Worm (Caenorhabditis elegans) whole organism, L1 larva: ENCODE measurements around the gene srz-20.

Experiments used
- Y116A8C.19 ChIP-seq: sonication (generic microtip); optimal IDR thresholded peaks from 2 replicates; lab custom pipeline; 2016; ENCODE audit warnings: missing compliant biosample characterization, missing genetic modification characterization, borderline replicate concordance
- aha-1 ChIP-seq: fragments of 150-350 bp; optimal IDR thresholded peaks from 2 replicates; lab custom pipeline; 2014; ENCODE audit warnings: missing biosample characterization, missing genetic modification characterization
- aly-2 ChIP-seq: fragments of 150-350 bp; optimal IDR thresholded peaks from 2 replicates; lab custom pipeline; 2014; ENCODE audit warnings: missing biosample characterization, missing genetic modification characterization
- ama-1 ChIP-seq: fragments of 150-350 bp; optimal IDR thresholded peaks from 2 replicates; lab custom pipeline; 2014
- blmp-1 ChIP-seq: fragments of 150-350 bp; optimal IDR thresholded peaks from 2 replicates; lab custom pipeline; 2014; ENCODE audit warnings: missing biosample characterization, missing genetic modification characterization
- ceh-88 ChIP-seq: fragments of 200-800 bp; sonication (Bioruptor generic); IDR thresholded peaks from 2 replicates; pipeline ENCODE4 v1.3.6; 2022; ENCODE audit warnings: missing genetic modification characterization, missing compliant biosample characterization
- ces-1 ChIP-seq: fragments of 150-350 bp; optimal IDR thresholded peaks from 2 replicates; lab custom pipeline; 2014; ENCODE audit warnings: missing biosample characterization, missing genetic modification reagents, missing genetic modification characterization
- dpl-1 ChIP-seq, 3 experiments: fragments of 150-350 bp in 2 of 3; sonication (generic microtip) in 1 of 3; optimal IDR thresholded peaks; 2 replicates each; lab custom pipeline; 2014 to 2017; ENCODE audit warnings: missing biosample characterization in 3 of 3, missing genetic modification characterization in 3 of 3, missing genetic modification reagents in 3 of 3
- dsc-1 ChIP-seq: sonication (generic microtip); optimal IDR thresholded peaks from 2 replicates; lab custom pipeline; 2016; ENCODE audit warnings: mild to moderate bottlenecking, missing genetic modification characterization, missing compliant biosample characterization
- efl-1 ChIP-seq, 4 experiments: fragments of 150-350 bp; optimal IDR thresholded peaks in 3 of 4; peaks in 1 of 4; 1 replicate in 1 of 4; 2 replicates in 3 of 4; lab custom pipeline; 2014; ENCODE audit warnings: missing biosample characterization in 2 of 4, missing genetic modification characterization in 2 of 4, missing genetic modification reagents in 2 of 4
- elt-2 ChIP-seq: sonication (generic microtip); optimal IDR thresholded peaks from 2 replicates; lab custom pipeline; 2016; ENCODE audit warnings: missing genetic modification characterization, mild to moderate bottlenecking, inconsistent platforms, missing compliant biosample characterization, missing genetic modification reagents
- fkh-10 ChIP-seq: sonication (generic microtip); optimal IDR thresholded peaks from 2 replicates; lab custom pipeline; 2017; ENCODE audit warnings: missing biosample characterization, missing genetic modification reagents, missing genetic modification characterization
- fkh-4 ChIP-seq: sonication (generic microtip); optimal IDR thresholded peaks from 2 replicates; lab custom pipeline; 2016; ENCODE audit warnings: missing compliant biosample characterization, missing genetic modification characterization, borderline replicate concordance
- fkh-8 ChIP-seq: sonication (generic microtip); optimal IDR thresholded peaks from 2 replicates; lab custom pipeline; 2016; ENCODE audit warnings: mild to moderate bottlenecking, missing genetic modification characterization, missing compliant biosample characterization
- grh-1 ChIP-seq: fragments of 200-800 bp; sonication (Bioruptor generic); IDR thresholded peaks from 2 replicates; pipeline ENCODE4 v1.3.6; 2022; ENCODE audit warnings: missing genetic modification reagents, missing genetic modification characterization, missing compliant biosample characterization
- hlh-4 ChIP-seq: sonication (generic microtip); optimal IDR thresholded peaks from 2 replicates; lab custom pipeline; 2016; ENCODE audit warnings: mild to moderate bottlenecking, missing genetic modification characterization, missing compliant biosample characterization
- hpl-2 ChIP-seq: fragments of 150-350 bp; optimal IDR thresholded peaks from 2 replicates; lab custom pipeline; 2014; ENCODE audit warnings: missing biosample characterization, missing genetic modification reagents, missing genetic modification characterization
- irx-1 ChIP-seq: sonication (generic microtip); optimal IDR thresholded peaks from 2 replicates; lab custom pipeline; 2016; ENCODE audit warnings: missing genetic modification characterization, missing compliant biosample characterization
- jun-1 ChIP-seq: fragments of 150-350 bp; optimal IDR thresholded peaks from 2 replicates; lab custom pipeline; 2014; ENCODE audit warnings: missing biosample characterization, missing genetic modification reagents, missing genetic modification characterization
- lin-14 ChIP-seq: fragments of 200-800 bp; sonication (Bioruptor generic); optimal IDR thresholded peaks from 2 replicates; lab custom pipeline; 2018; ENCODE audit warnings: mild to moderate bottlenecking, missing genetic modification characterization, moderate library complexity, missing compliant biosample characterization
- lin-35 ChIP-seq, 2 experiments: fragments of 150-350 bp; optimal IDR thresholded peaks; 2 replicates each; lab custom pipeline; 2014; ENCODE audit warnings: missing biosample characterization in 2 of 2, missing genetic modification characterization in 2 of 2, missing genetic modification reagents in 2 of 2
- lin-39 ChIP-seq: fragments of 150-350 bp; optimal IDR thresholded peaks from 2 replicates; lab custom pipeline; 2014; ENCODE audit warnings: missing biosample characterization, missing genetic modification reagents, missing genetic modification characterization
- lsy-2 ChIP-seq, 2 experiments: fragments of 150-350 bp; optimal IDR thresholded peaks; 2 replicates each; lab custom pipeline; 2014; ENCODE audit warnings: missing biosample characterization in 2 of 2, missing genetic modification characterization in 2 of 2
- nhr-20 ChIP-seq: sonication (generic microtip); optimal IDR thresholded peaks from 2 replicates; lab custom pipeline; 2016; ENCODE audit warnings: mild to moderate bottlenecking, missing genetic modification characterization, missing compliant biosample characterization
- nhr-71 ChIP-seq: sonication (generic microtip); optimal IDR thresholded peaks from 2 replicates; lab custom pipeline; 2016; ENCODE audit warnings: mild to moderate bottlenecking, missing genetic modification characterization, moderate library complexity, missing compliant biosample characterization
- nhr-76 ChIP-seq: sonication (generic microtip); optimal IDR thresholded peaks from 2 replicates; lab custom pipeline; 2017; ENCODE audit warnings: missing biosample characterization, missing genetic modification characterization
- nhr-77 ChIP-seq: fragments of 150-350 bp; optimal IDR thresholded peaks from 2 replicates; lab custom pipeline; 2014; ENCODE audit warnings: missing biosample characterization, missing genetic modification characterization
- nhr-84 ChIP-seq: sonication (generic microtip); optimal IDR thresholded peaks from 2 replicates; lab custom pipeline; 2017; ENCODE audit warnings: missing biosample characterization, missing genetic modification characterization
- nhr-85 ChIP-seq: sonication (generic microtip); peaks from one replicate; lab custom pipeline; 2016; ENCODE audit warnings: missing genetic modification characterization, inconsistent platforms, missing compliant biosample characterization
- pax-3 ChIP-seq: fragments of 200-800 bp; sonication (Bioruptor generic); optimal IDR thresholded peaks from 2 replicates; lab custom pipeline; 2018; ENCODE audit warnings: mild to moderate bottlenecking, missing genetic modification characterization, moderate library complexity, missing compliant biosample characterization
- rnt-1 ChIP-seq: sonication (generic microtip); optimal IDR thresholded peaks from 2 replicates; lab custom pipeline; 2016; ENCODE audit warnings: mild to moderate bottlenecking, missing genetic modification characterization, moderate library complexity, missing compliant biosample characterization
- skn-1 ChIP-seq: fragments of 150-350 bp; optimal IDR thresholded peaks from 2 replicates; lab custom pipeline; 2014; ENCODE audit warnings: missing biosample characterization, missing genetic modification characterization
- snpc-4 ChIP-seq: fragments of 150-350 bp; optimal IDR thresholded peaks from 2 replicates; lab custom pipeline; 2014; ENCODE audit warnings: missing biosample characterization, missing genetic modification characterization
- snu-23 ChIP-seq: sonication (generic microtip); optimal IDR thresholded peaks from 2 replicates; lab custom pipeline; 2016; ENCODE audit warnings: missing genetic modification characterization, missing compliant biosample characterization
- swsn-7 ChIP-seq: sonication (generic microtip); optimal IDR thresholded peaks from 2 replicates; lab custom pipeline; 2016; ENCODE audit warnings: missing genetic modification characterization, missing compliant biosample characterization
- tlp-1 ChIP-seq: fragments of 150-350 bp; optimal IDR thresholded peaks from 2 replicates; lab custom pipeline; 2014; ENCODE audit warnings: missing biosample characterization, missing genetic modification characterization
- unc-62 ChIP-seq: fragments of 150-350 bp; optimal IDR thresholded peaks from 2 replicates; lab custom pipeline; 2014; ENCODE audit warnings: missing biosample characterization, missing genetic modification reagents, missing genetic modification characterization
- unc-86 ChIP-seq: sonication (generic microtip); optimal IDR thresholded peaks from 2 replicates; lab custom pipeline; 2016; ENCODE audit warnings: missing genetic modification characterization, missing compliant biosample characterization
- xbp-1 ChIP-seq: sonication (generic microtip); optimal IDR thresholded peaks from 2 replicates; lab custom pipeline; 2016; ENCODE audit warnings: missing genetic modification characterization, missing compliant biosample characterization
- zip-4 ChIP-seq: fragments of 200-800 bp; sonication (Bioruptor generic); optimal IDR thresholded peaks from 2 replicates; lab custom pipeline; 2018; ENCODE audit warnings: mild to moderate bottlenecking, missing genetic modification characterization, moderate library complexity, missing compliant biosample characterization
- ztf-11 ChIP-seq, 2 experiments: sonication (generic microtip); optimal IDR thresholded peaks; 2 replicates each; lab custom pipeline; 2016 to 2017; ENCODE audit warnings: missing genetic modification characterization in 2 of 2, missing biosample characterization in 1 of 2, missing compliant biosample characterization in 1 of 2
- ztf-4 ChIP-seq: fragments of 150-350 bp; optimal IDR thresholded peaks from 2 replicates; lab custom pipeline; 2014; ENCODE audit warnings: missing biosample characterization, missing genetic modification characterization

The srz-20 gene

DNA sequence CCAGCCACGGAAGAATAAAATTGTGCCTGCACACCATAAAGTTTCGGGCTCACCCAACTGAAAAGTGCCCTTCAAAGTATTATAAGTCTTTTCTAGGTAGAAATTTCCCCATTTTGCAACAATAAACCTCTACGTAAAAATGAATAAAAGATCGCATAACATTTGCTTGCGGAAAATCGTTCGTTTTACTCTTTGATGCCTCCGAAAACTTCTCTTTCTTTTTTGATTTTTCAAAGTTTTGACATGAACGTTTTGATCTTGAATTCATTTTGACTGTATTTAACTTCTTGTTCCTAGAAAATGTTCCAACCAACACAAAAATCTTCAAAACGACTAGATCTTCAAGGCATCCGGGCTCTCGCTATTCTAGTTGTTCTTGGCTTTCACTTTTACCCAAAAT, 26.4 kb upstream of the srz-20 start, which contains the start of gene oac-21:
TSS of gene oac-21 (plus strand) at position 301 of the 400 bp plus-strand sequence.
- TF ChIP-seq ztf-4 (tag; lab: Kevin White, UChicago) = no peak

DNA sequence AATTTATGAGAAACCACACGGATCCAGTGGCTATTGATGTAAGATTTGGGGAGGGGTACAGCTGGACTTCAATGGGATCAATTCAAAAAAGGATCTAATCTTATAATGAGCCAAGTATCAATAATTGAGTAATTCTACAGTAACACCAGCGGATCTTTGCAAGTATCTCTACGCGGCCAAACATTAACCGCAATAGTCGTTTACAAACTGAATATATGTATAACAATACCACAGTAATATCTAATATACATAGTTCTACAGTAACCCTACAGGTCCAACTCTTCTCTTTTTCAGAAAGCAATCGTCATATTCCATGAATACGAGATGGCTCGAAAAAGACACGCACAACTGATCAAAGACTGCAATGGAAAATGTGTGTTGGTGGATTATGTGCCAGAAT, 23.4 kb upstream of the srz-20 start, which contains the start of gene F56D6.9:
TSS of gene F56D6.9 (plus strand) at position 301 of the 400 bp plus-strand sequence.
- TF ChIP-seq irx-1 (tag; lab: Kevin White, UChicago) (no peak), unc-62 (GFP tag; lab: Kevin White, UChicago) (no peak), ztf-4 (tag; lab: Kevin White, UChicago) (no peak), rnt-1 (tag; lab: Kevin White, UChicago) (no peak), snu-23 (GFP tag; lab: Kevin White, UChicago) (no peak), xbp-1 (tag; lab: Kevin White, UChicago) (no peak), lin-35 (GFP tag; optimal IDR thresholded peaks at IDR 0.05; lab: Kevin White, UChicago) (no peak), nhr-71 (tag; lab: Kevin White, UChicago) (no peak), ztf-11 (tag; optimal IDR thresholded peaks at IDR 0.05; lab: Kevin White, UChicago) (no peak), dpl-1 (GFP tag; optimal IDR thresholded peaks at IDR 0.05; lab: Kevin White, UChicago) (no peak)

DNA sequence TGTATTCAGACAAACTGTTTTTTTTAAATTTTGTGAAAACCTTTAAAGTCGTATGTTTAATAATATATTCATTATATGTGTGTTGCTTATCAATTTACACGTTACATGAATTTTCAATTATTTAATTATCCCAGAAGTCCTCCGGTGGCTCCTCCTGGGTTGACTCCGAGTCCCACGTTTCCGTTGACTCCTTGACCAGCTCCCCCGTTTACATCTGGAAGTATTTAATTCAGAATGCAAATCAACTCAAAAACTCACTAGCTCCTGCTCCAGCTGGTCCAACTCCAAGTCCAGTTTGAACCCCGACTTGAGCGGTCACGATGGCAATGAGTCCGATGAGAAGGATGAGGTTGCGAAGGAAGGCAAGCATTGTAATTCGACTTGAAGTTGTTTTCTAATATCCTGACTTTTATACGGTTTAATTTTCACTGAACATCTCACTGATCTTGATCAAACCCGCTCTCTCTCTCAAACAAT, 21.4 kb upstream of the srz-20 start, which contains the start of gene F56D6.8:
TSS of gene F56D6.8 (minus strand) at position 427 of the 477 bp plus-strand sequence.
- TF ChIP-seq nhr-76 (no peak), grh-1 (GFP tag; lab: Robert Waterston, UW) (no peak), nhr-84 (tag; lab: Kevin White, UChicago) (no peak), ceh-88 (GFP tag; lab: Robert Waterston, UW) (no peak), efl-1 (optimal IDR thresholded peaks at IDR 0.05; lab: Kevin White, UChicago) (no peak), efl-1 (GFP tag; optimal IDR thresholded peaks at IDR 0.05 in 1 of 2; lab: Kevin White, UChicago) (peak in 1 of 2 experiments; percentile 67), skn-1 (tag; lab: Kevin White, UChicago) (no peak), fkh-4 (tag; lab: Kevin White, UChicago) (peak; percentile 45), dsc-1 (peak; percentile 75)

DNA sequence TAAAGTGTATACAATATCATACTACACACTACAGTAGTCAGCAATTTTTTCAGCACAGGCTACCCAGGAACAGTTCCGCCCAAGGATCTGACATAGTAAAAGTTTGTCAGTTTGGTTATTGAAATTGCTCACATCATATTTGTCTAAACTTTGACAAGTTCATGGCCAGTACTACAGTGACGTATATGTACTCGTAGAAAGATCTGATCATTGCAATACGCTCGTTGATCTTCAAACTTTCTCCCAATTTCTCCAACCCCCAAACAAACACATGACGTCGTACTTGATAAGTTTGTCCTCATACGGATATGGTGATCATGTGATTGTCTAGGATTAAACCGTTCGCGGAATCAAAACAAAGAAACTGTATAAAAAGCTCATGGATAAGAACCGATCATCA, 20.6 kb upstream of the srz-20 start, which contains the start of gene dct-8:
TSS of gene dct-8 (plus strand) at position 301 of the 400 bp plus-strand sequence.
- TF ChIP-seq lin-39 (tag; lab: Kevin White, UChicago) (no peak), blmp-1 (peak; percentile 40), ztf-11 (tag; optimal IDR thresholded peaks at IDR 0.05; lab: Kevin White, UChicago) (no peak), pax-3 (tag; lab: Kevin White, UChicago) (no peak)

DNA sequence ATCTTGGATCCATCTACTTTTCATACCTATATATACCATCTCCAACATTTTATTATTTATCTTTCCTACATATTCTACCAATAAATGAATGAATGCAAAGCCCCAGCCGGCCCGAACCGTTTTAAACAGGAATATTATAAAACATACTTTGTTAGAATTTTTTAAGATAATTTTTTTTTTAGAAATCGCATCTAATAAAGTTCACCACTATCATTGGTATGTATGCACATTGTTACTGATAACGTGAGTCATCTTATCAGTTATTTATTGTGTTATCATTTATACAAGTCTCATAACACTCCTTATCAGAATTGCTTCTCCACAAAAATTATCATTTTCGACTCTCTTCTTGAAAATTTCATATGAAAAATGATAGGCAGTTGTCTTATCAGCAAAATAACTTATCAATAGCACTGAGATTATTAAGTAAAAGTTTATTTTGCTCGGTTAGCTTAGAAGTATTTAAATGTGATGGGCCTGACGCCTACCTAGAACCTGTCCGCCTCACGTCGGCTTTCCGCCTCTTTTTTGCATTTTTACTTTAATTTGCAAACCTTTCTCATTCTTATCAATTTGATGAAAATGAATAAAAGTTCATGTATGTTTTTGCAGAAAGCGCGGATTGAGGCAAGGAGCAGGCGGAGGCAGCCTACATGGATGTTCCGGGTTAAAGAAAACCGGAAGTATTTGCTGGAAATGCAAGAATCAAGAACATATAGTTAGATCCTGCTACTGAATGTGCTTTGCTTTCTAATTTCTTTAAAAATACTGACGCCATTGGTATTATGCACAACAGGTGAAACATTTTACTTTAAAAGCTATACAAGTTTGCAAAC, 15.5 kb upstream of the srz-20 start, which contains the start of gene srz-62:
TSS of gene srz-62 (plus strand) at position 786 of the 836 bp plus-strand sequence.
- TF ChIP-seq lsy-2 (tag; optimal IDR thresholded peaks at IDR 0.05; lab: Kevin White, UChicago) = peak in 1 of 2 experiments; percentile 61
- TF ChIP-seq jun-1 (tag; lab: Kevin White, UChicago) = peak; percentile 97
- TF ChIP-seq nhr-85 (tag; lab: Kevin White, UChicago) = no peak
- TF ChIP-seq pax-3 (tag; lab: Kevin White, UChicago) = peak; percentile 68
- no peak for TF ChIP-seq snpc-4
- TF ChIP-seq swsn-7 (tag; lab: Kevin White, UChicago) = no peak
- no peak for TF ChIP-seq hlh-4 (tag; lab: Kevin White, UChicago)
- TF ChIP-seq unc-86 (tag; lab: Kevin White, UChicago) = no peak
- peak; percentile 100 for TF ChIP-seq elt-2 (tag; lab: Kevin White, UChicago)
- no peak for TF ChIP-seq fkh-10 (GFP tag; lab: Kevin White, UChicago)
- no peak for TF ChIP-seq aly-2 (tag; lab: Kevin White, UChicago)
- no peak for TF ChIP-seq fkh-4 (tag; lab: Kevin White, UChicago)
- TF ChIP-seq aha-1 = no peak
- TF ChIP-seq nhr-71 (tag; lab: Kevin White, UChicago) = no peak
- no peak for TF ChIP-seq zip-4 (GFP tag; lab: Kevin White, UChicago)
- TF ChIP-seq ama-1 (lab: Kevin White, UChicago) = no peak
- no peak for TF ChIP-seq lin-14 (GFP tag; lab: Kevin White, UChicago)
- TF ChIP-seq hpl-2 (GFP tag; lab: Kevin White, UChicago) = peak; percentile 5
- TF ChIP-seq nhr-77 (tag; lab: Kevin White, UChicago) = no peak
- no peak for TF ChIP-seq blmp-1
- no peak for TF ChIP-seq snu-23 (GFP tag; lab: Kevin White, UChicago)
- no peak for TF ChIP-seq fkh-8 (tag; lab: Kevin White, UChicago)
- TF ChIP-seq tlp-1 (tag; lab: Kevin White, UChicago) = peak; percentile 92
- peak; percentile 32 for TF ChIP-seq nhr-20 (tag; lab: Kevin White, UChicago)
- no peak for TF ChIP-seq Y116A8C.19 (tag; lab: Kevin White, UChicago)
- TF ChIP-seq ces-1 (GFP tag; lab: Kevin White, UChicago) = no peak
